Worm (Caenorhabditis elegans) whole organism, mixed stage, embryonic: ENCODE measurements around the gene ptr-13.

Experiments used
- bed-3 ChIP-seq: fragments of 200-800 bp; sonication (Bioruptor generic); optimal IDR thresholded peaks from 3 replicates; lab custom pipeline; 2018; ENCODE audit warnings: mild to moderate bottlenecking, missing genetic modification characterization, moderate library complexity, missing compliant biosample characterization
- blmp-1 ChIP-seq: fragments of 150-350 bp; optimal IDR thresholded peaks from 2 replicates; lab custom pipeline; 2014; ENCODE audit warnings: missing biosample characterization, missing genetic modification characterization
- ceh-39 ChIP-seq: fragments of 150-350 bp; optimal IDR thresholded peaks from 2 replicates; lab custom pipeline; 2014; ENCODE audit warnings: missing biosample characterization, missing genetic modification characterization
- ceh-43 ChIP-seq: fragments of 200-800 bp; sonication (Bioruptor generic); optimal IDR thresholded peaks from 2 replicates; lab custom pipeline; 2018; ENCODE audit warnings: mild to moderate bottlenecking, missing genetic modification characterization, moderate library complexity, missing compliant biosample characterization
- ceh-83 ChIP-seq: fragments of 200-800 bp; sonication (Bioruptor generic); optimal IDR thresholded peaks from 2 replicates; lab custom pipeline; 2018; ENCODE audit warnings: mild to moderate bottlenecking, missing genetic modification characterization, missing compliant biosample characterization
- ces-1 ChIP-seq: fragments of 150-350 bp; optimal IDR thresholded peaks from 2 replicates; lab custom pipeline; 2014; ENCODE audit warnings: missing biosample characterization, missing genetic modification reagents, missing genetic modification characterization
- cnd-1 ChIP-seq: fragments of 200-800 bp; sonication (Bioruptor generic); optimal IDR thresholded peaks from 2 replicates; lab custom pipeline; 2018; ENCODE audit warnings: mild to moderate bottlenecking, missing genetic modification characterization, missing compliant biosample characterization
- drap-1 ChIP-seq: fragments of 200-800 bp; sonication (Bioruptor generic); optimal IDR thresholded peaks from 3 replicates; lab custom pipeline; 2018; ENCODE audit warnings: mild to moderate bottlenecking, missing genetic modification characterization, missing compliant biosample characterization
- elt-1 ChIP-seq: sonication (generic microtip); optimal IDR thresholded peaks from 2 replicates; lab custom pipeline; 2017; ENCODE audit warnings: missing genetic modification characterization, mild to moderate bottlenecking, missing compliant biosample characterization, antibody characterized with exemption, moderate library complexity, borderline replicate concordance; ENCODE audit not compliant: insufficient read depth
- flh-1 ChIP-seq: fragments of 200-800 bp; sonication (Bioruptor generic); optimal IDR thresholded peaks from 2 replicates; lab custom pipeline; 2018; ENCODE audit warnings: mild to moderate bottlenecking, missing genetic modification characterization, moderate library complexity, missing compliant biosample characterization
- ham-2 ChIP-seq: fragments of 200-800 bp; sonication (Bioruptor generic); optimal IDR thresholded peaks from 2 replicates; lab custom pipeline; 2018; ENCODE audit warnings: mild to moderate bottlenecking, missing genetic modification characterization, missing compliant biosample characterization
- hlh-1 ChIP-seq: fragments of 150-350 bp; optimal IDR thresholded peaks from 2 replicates; lab custom pipeline; 2014; ENCODE audit warnings: missing biosample characterization, missing genetic modification reagents, missing genetic modification characterization
- lin-13 ChIP-seq: fragments of 150-350 bp; optimal IDR thresholded peaks from 2 replicates; lab custom pipeline; 2014; ENCODE audit warnings: missing biosample characterization, missing genetic modification characterization
- lin-32 ChIP-seq: fragments of 200-800 bp; sonication (Bioruptor generic); optimal IDR thresholded peaks from 2 replicates; lab custom pipeline; 2018; ENCODE audit warnings: mild to moderate bottlenecking, missing genetic modification characterization, missing compliant biosample characterization
- lsy-2 ChIP-seq: fragments of 150-350 bp; optimal IDR thresholded peaks from 2 replicates; lab custom pipeline; 2014; ENCODE audit warnings: missing biosample characterization, missing genetic modification characterization
- mab-5 ChIP-seq: fragments of 150-350 bp; optimal IDR thresholded peaks from 2 replicates; lab custom pipeline; 2014; ENCODE audit warnings: missing biosample characterization, missing genetic modification characterization
- mls-2 ChIP-seq: sonication (generic microtip); optimal IDR thresholded peaks from 2 replicates; lab custom pipeline; 2016; ENCODE audit warnings: mild to moderate bottlenecking, missing genetic modification characterization, moderate library complexity, missing compliant biosample characterization
- nhr-12 ChIP-seq: fragments of 150-350 bp; optimal IDR thresholded peaks from 2 replicates; lab custom pipeline; 2014; ENCODE audit warnings: missing biosample characterization, missing genetic modification characterization
- nhr-2 ChIP-seq: fragments of 150-350 bp; optimal IDR thresholded peaks from 2 replicates; lab custom pipeline; 2014; ENCODE audit warnings: missing biosample characterization, missing genetic modification characterization
- nhr-237 ChIP-seq: fragments of 150-350 bp; optimal IDR thresholded peaks from 2 replicates; lab custom pipeline; 2014; ENCODE audit warnings: missing biosample characterization, missing genetic modification characterization
- nhr-28 ChIP-seq: fragments of 150-350 bp; optimal IDR thresholded peaks from 2 replicates; lab custom pipeline; 2014; ENCODE audit warnings: missing biosample characterization, missing genetic modification characterization
- nhr-76 ChIP-seq: sonication (generic microtip); optimal IDR thresholded peaks from 2 replicates; lab custom pipeline; 2017; ENCODE audit warnings: missing biosample characterization, missing genetic modification characterization
- pha-4 ChIP-seq: fragments of 150-350 bp; optimal IDR thresholded peaks from 2 replicates; lab custom pipeline; 2018; ENCODE audit warnings: missing biosample characterization, missing genetic modification reagents, missing genetic modification characterization
- sem-2 ChIP-seq: fragments of 200-800 bp; sonication (Bioruptor generic); optimal IDR thresholded peaks from 2 replicates; lab custom pipeline; 2018; ENCODE audit warnings: mild to moderate bottlenecking, missing genetic modification characterization, missing compliant biosample characterization
- snpc-4 ChIP-seq: fragments of 150-350 bp; optimal IDR thresholded peaks from 2 replicates; lab custom pipeline; 2014; ENCODE audit warnings: missing biosample characterization, missing genetic modification characterization
- sptf-1 ChIP-seq: sonication (generic microtip); optimal IDR thresholded peaks from 2 replicates; lab custom pipeline; 2017; ENCODE audit warnings: mild to moderate bottlenecking, missing genetic modification characterization, moderate library complexity, missing compliant biosample characterization
- tbx-8 ChIP-seq: fragments of 200-800 bp; sonication (Bioruptor generic); optimal IDR thresholded peaks from 2 replicates; lab custom pipeline; 2018; ENCODE audit warnings: mild to moderate bottlenecking, missing genetic modification characterization, moderate library complexity, missing compliant biosample characterization
- unc-120 ChIP-seq: sonication (generic microtip); optimal IDR thresholded peaks from 2 replicates; lab custom pipeline; 2017; ENCODE audit warnings: missing genetic modification characterization, missing compliant biosample characterization; ENCODE audit not compliant: poor library complexity, severe bottlenecking
- unc-39 ChIP-seq: fragments of 150-350 bp; optimal IDR thresholded peaks from 2 replicates; lab custom pipeline; 2014; ENCODE audit warnings: missing biosample characterization, missing genetic modification characterization
- unc-62 ChIP-seq: fragments of 150-350 bp; optimal IDR thresholded peaks from 2 replicates; lab custom pipeline; 2014; ENCODE audit warnings: missing biosample characterization, missing genetic modification reagents, missing genetic modification characterization
- zip-8 ChIP-seq: fragments of 150-350 bp; optimal IDR thresholded peaks from 2 replicates; lab custom pipeline; 2014; ENCODE audit warnings: missing biosample characterization, missing genetic modification characterization
- ztf-11 ChIP-seq: fragments of 150-350 bp; optimal IDR thresholded peaks from 2 replicates; lab custom pipeline; 2014; ENCODE audit warnings: missing biosample characterization, missing genetic modification characterization

Gene ptr-13

DNA sequence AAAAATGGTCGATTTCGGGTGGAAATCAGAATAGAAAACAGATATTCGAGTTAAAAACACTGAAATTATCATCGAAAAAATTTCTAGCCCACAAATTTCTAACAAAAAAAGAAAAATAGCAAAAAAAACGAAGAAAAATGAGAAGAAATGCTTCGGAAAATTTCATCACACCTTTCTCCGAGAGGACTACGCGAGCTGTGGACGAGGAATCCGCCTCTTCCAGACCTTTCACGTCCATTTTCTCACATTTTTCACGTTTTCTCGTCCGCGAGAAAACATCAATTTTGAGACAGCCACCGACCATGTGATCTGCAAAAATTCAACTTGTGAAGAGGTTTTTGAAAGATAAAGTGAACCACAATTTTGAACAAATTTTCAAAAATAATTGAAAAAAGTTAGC, 14.2 kb upstream of the ptr-13 start:
- TF ChIP-seq nhr-237 (tag; lab: Kevin White, UChicago) (no peak), ceh-43 (GFP tag; lab: Kevin White, UChicago) (no peak), blmp-1 (tag; lab: Kevin White, UChicago) (no peak), zip-8 (tag; lab: Kevin White, UChicago) (no peak), sptf-1 (no peak), nhr-12 (tag; lab: Kevin White, UChicago) (no peak), ham-2 (GFP tag; lab: Kevin White, UChicago) (no peak), lsy-2 (tag; lab: Kevin White, UChicago) (no peak), ceh-83 (no peak), sem-2 (GFP tag; lab: Kevin White, UChicago) (no peak), mab-5 (tag; lab: Kevin White, UChicago) (no peak), ceh-39 (tag; lab: Kevin White, UChicago) (no peak), nhr-28 (tag; lab: Kevin White, UChicago) (no peak), pha-4 (no peak), unc-62 (no peak), drap-1 (GFP tag; lab: Kevin White, UChicago) (no peak)

DNA sequence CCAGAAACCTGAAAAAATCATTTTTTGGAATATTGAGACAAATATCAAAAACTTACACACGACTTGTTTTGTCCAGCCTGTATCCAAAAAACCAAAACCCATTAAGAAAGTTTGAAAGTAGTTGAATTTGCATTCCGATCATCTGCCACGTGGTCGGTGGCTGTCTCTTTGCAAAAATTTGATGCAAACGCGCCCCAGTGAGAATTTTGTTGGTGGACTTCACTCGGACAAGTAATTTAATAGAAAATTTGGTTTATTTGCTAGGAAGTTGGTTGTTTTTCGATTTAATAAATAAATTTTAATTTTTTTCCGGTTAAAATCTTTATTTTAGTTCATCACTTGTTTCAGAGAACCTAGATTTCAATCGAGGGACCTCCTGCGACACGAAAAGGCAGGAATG, 13.1 kb upstream of the ptr-13 start:
- TF ChIP-seq flh-1 (GFP tag; lab: Kevin White, UChicago): no peak
- TF ChIP-seq lin-13 (tag; lab: Kevin White, UChicago): no peak
- TF ChIP-seq sptf-1: no peak
- TF ChIP-seq, all 35 proteins: peak for 0

DNA sequence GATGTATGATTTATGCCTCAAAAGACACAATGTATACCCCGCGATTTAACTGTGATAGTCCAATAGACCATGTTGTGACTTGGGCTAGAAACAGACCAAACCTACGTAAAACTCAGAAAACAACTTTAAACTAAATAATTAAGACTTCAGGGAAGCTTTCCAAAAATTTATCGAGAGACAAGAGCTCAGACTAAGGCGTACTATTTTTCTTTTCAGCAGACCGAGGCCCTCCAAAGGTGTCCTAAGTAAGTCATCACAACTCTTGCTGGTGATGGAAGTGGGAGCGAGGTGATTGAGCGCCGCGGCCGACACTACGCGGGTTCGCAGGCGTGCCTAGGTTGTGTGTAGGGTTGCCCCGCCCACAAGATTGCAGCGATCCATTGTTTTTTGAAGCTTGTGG, 4.8 kb upstream of the ptr-13 start:
- TF ChIP-seq pha-4 (no peak), drap-1 (GFP tag; lab: Kevin White, UChicago) (no peak), lin-13 (tag; lab: Kevin White, UChicago) (no peak), blmp-1 (tag; lab: Kevin White, UChicago) (no peak), mls-2 (no peak), mab-5 (tag; lab: Kevin White, UChicago) (no peak), snpc-4 (tag; lab: Kevin White, UChicago) (no peak), bed-3 (no peak), unc-39 (tag; lab: Kevin White, UChicago) (no peak), sem-2 (GFP tag; lab: Kevin White, UChicago) (no peak), unc-62 (no peak), ztf-11 (tag; lab: Kevin White, UChicago) (no peak), elt-1 (tag; lab: Kevin White, UChicago) (no peak), lin-32 (no peak), ceh-83 (no peak), ceh-39 (tag; lab: Kevin White, UChicago) (no peak), unc-120 (tag; lab: Kevin White, UChicago) (no peak)
- TF ChIP-seq, all 35 proteins: peak for 0

DNA sequence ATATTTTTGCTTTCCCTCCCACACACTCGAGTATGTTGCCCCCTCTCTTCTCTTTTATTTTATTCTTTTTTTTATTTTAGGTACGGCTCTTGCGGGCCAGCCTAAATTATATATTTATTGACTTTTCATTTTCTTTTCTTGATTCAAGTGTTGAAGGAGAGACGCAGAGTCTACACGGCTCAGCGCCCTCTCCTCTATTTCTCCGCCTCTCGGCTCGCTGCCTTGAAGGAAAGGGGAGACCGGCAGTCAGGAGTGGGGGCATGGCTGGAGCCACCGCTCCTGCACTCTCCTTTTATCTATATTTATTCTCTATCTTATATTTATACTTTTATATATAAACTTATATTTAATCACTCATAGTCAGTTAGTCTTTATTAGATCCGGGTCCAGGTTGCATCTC, 4.1 kb upstream of the ptr-13 start:
- no peak for TF ChIP-seq bed-3
- peak; percentile 10 for TF ChIP-seq sptf-1
- no peak for TF ChIP-seq pha-4
- no peak for TF ChIP-seq hlh-1
- TF ChIP-seq ham-2 (GFP tag; lab: Kevin White, UChicago): no peak
- TF ChIP-seq nhr-2 (tag; lab: Kevin White, UChicago): no peak
- peak; percentile 48 for TF ChIP-seq ces-1

DNA sequence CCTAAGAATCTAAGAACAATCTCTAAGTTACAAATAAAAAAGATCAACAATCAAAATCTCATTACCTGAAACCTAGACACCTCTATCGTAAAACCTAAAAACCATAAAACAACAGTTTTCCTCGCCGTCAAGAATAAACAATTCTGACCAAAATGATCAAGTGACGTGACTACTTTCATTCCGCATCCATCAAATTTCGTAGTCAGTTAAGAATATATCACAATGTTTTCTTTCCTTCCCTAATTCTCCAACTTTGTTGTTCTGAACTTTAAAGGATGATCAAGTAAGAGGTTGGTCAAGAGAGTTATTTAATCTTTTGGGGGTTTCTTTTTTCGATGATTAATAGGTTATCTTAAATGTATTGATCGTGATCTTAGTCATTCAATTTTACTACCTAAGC, 1.0 kb upstream of the ptr-13 start:
- no peak for TF ChIP-seq ces-1
- no peak for TF ChIP-seq nhr-2 (tag; lab: Kevin White, UChicago)
- TF ChIP-seq flh-1 (GFP tag; lab: Kevin White, UChicago): no peak
- no peak for TF ChIP-seq nhr-76 (tag; lab: Kevin White, UChicago)
- TF ChIP-seq nhr-12 (tag; lab: Kevin White, UChicago): no peak
- no peak for TF ChIP-seq mls-2
- no peak for TF ChIP-seq mab-5 (tag; lab: Kevin White, UChicago)
- no peak for TF ChIP-seq ham-2 (GFP tag; lab: Kevin White, UChicago)
- TF ChIP-seq tbx-8 (GFP tag; lab: Kevin White, UChicago): no peak

DNA sequence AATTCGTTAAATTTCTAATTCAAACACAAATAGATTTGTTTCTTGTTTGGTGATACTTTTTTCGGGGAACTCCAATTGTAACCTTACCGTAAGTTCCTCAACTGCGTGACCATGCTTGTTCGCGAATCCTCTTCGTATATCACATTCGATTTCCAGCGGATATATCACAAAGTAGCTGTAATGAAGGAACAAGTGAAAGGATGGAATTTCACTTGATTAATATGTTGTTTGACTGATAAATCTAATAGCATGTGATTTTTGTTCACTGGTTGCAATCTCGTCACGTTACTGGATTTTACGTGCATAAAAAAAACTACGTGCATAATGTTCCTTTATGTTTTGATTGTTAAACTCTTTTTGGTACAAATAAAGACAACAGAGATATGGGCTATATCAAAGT, 606 bp downstream of the ptr-13 start:
- TF ChIP-seq cnd-1 (tag; lab: Kevin White, UChicago): no peak
